Fruit fly (Drosophila melanogaster) whole organism, embryonic: ENCODE data around the gene CG43880.
A peak's percentile ranks its signal among the peaks of the same experiment; 100 is the strongest.

ENCODE experiments used
- CG10274 ChIP-seq: fragments of 200-800 bp; sonication (Bioruptor generic); optimal IDR thresholded peaks from 3 replicates; lab custom pipeline; 2017; ENCODE audit warnings: missing biosample characterization, mild to moderate bottlenecking, missing genetic modification characterization
- CG10543 ChIP-seq: fragments of 200-800 bp; sonication (Bioruptor generic); optimal IDR thresholded peaks from 3 replicates; lab custom pipeline; 2017; ENCODE audit warnings: missing biosample characterization, mild to moderate bottlenecking, missing genetic modification characterization, moderate library complexity
- CG11695 ChIP-seq: fragments of 200-800 bp; sonication (Bioruptor generic); IDR thresholded peaks from 3 replicates; pipeline ENCODE4 v1.3.6; 2022; ENCODE audit warnings: missing biosample characterization, missing genetic modification characterization
- CG13894 ChIP-seq: fragments of 200-800 bp; sonication (Bioruptor generic); optimal IDR thresholded peaks from 3 replicates; lab custom pipeline; 2018; ENCODE audit warnings: missing biosample characterization, mild to moderate bottlenecking, missing genetic modification characterization, moderate library complexity
- CG17568 ChIP-seq: fragments of 200-800 bp; sonication (Bioruptor generic); optimal IDR thresholded peaks from 2 replicates; lab custom pipeline; 2018; ENCODE audit warnings: missing biosample characterization, mild to moderate bottlenecking, missing genetic modification characterization, moderate library complexity
- CG18599 ChIP-seq: fragments of 200-800 bp; sonication (Bioruptor generic); optimal IDR thresholded peaks from 3 replicates; lab custom pipeline; 2017; ENCODE audit warnings: missing biosample characterization, missing genetic modification characterization, mild to moderate bottlenecking, moderate library complexity, missing genetic modification reagents
- CG2678 ChIP-seq: fragments of 200-800 bp; sonication (Bioruptor generic); optimal IDR thresholded peaks from 3 replicates; lab custom pipeline; 2019; ENCODE audit warnings: missing biosample characterization, mild to moderate bottlenecking, missing genetic modification characterization, moderate library complexity
- CG30403 ChIP-seq: fragments of 200-800 bp; sonication (Bioruptor generic); optimal IDR thresholded peaks from 3 replicates; lab custom pipeline; 2016; ENCODE audit warnings: missing biosample characterization, missing genetic modification characterization
- CG3065 ChIP-seq: fragments of 200-800 bp; sonication (Bioruptor generic); optimal IDR thresholded peaks from 2 replicates; lab custom pipeline; 2016; ENCODE audit warnings: missing biosample characterization, missing genetic modification characterization
- CG34376 ChIP-seq: fragments of 200-800 bp; sonication (Bioruptor generic); optimal IDR thresholded peaks from 2 replicates; lab custom pipeline; 2018; ENCODE audit warnings: missing biosample characterization, mild to moderate bottlenecking, missing genetic modification characterization
- CG7372 ChIP-seq: fragments of 200-800 bp; sonication (Bioruptor generic); IDR thresholded peaks from 2 replicates; pipeline ENCODE4 v1.3.6; 2022; ENCODE audit warnings: missing biosample characterization, missing genetic modification characterization
- CG8089 ChIP-seq: fragments of 200-800 bp; sonication (Bioruptor generic); optimal IDR thresholded peaks from 3 replicates; lab custom pipeline; 2016; ENCODE audit warnings: missing biosample characterization, missing genetic modification characterization
- CG8290 ChIP-seq, 3 experiments: fragments of 200-800 bp; sonication (Bioruptor generic); optimal IDR thresholded peaks; 2 replicates each; lab custom pipeline; 2016 to 2019; ENCODE audit warnings: missing biosample characterization in 3 of 3, missing genetic modification characterization in 3 of 3, mild to moderate bottlenecking in 2 of 3, moderate library complexity in 1 of 3
- CG9817 ChIP-seq: fragments of 200-800 bp; sonication (Bioruptor generic); optimal IDR thresholded peaks from 2 replicates; lab custom pipeline; 2018; ENCODE audit warnings: missing biosample characterization, mild to moderate bottlenecking, missing genetic modification characterization, moderate library complexity
- Chrac-16 ChIP-seq: fragments of 200-800 bp; sonication (Bioruptor generic); optimal IDR thresholded peaks from 3 replicates; lab custom pipeline; 2016; ENCODE audit warnings: missing biosample characterization, missing genetic modification characterization
- Fer1 ChIP-seq: fragments of 200-800 bp; sonication (Bioruptor generic); optimal IDR thresholded peaks from 2 replicates; lab custom pipeline; 2017; ENCODE audit warnings: missing biosample characterization, mild to moderate bottlenecking, missing genetic modification characterization
- GATAe ChIP-seq: fragments of 200-800 bp; sonication (Bioruptor generic); conservative IDR thresholded peaks from 2 replicates; pipeline ENCODE4 v1.3.6; 2022; ENCODE audit warnings: missing biosample characterization, missing genetic modification characterization
- HLH4C ChIP-seq: fragments of 200-800 bp; sonication (Bioruptor generic); IDR thresholded peaks from 3 replicates; pipeline ENCODE4 v1.3.6; 2022; ENCODE audit warnings: missing biosample characterization, missing genetic modification characterization; ENCODE audit not compliant: partially characterized antibody
- Med ChIP-seq: fragments of 200-800 bp; sonication (Bioruptor generic); peaks from one replicate; lab custom pipeline; 2016; ENCODE audit warnings: missing biosample characterization, missing genetic modification characterization, mild to moderate bottlenecking, inconsistent platforms, moderate library complexity
- Mrtf ChIP-seq: fragments of 200-800 bp; sonication (Bioruptor generic); IDR thresholded peaks from 3 replicates; pipeline ENCODE4 v1.3.6; 2022; ENCODE audit warnings: missing biosample characterization, missing genetic modification characterization
- Nf-YB ChIP-seq: fragments of 200-800 bp; sonication (Bioruptor generic); optimal IDR thresholded peaks from 3 replicates; lab custom pipeline; 2019; ENCODE audit warnings: missing biosample characterization, mild to moderate bottlenecking, missing genetic modification characterization, moderate library complexity
- Pdp1 ChIP-seq, 2 experiments: fragments of 200-800 bp; sonication (Bioruptor generic); optimal IDR thresholded peaks; 3 replicates each; lab custom pipeline; 2016; ENCODE audit warnings: missing biosample characterization in 2 of 2, missing genetic modification characterization in 2 of 2, mild to moderate bottlenecking in 1 of 2, moderate library complexity in 1 of 2
- Vsx1 ChIP-seq: fragments of 200-800 bp; sonication (Bioruptor generic); optimal IDR thresholded peaks from 2 replicates; lab custom pipeline; 2017; ENCODE audit warnings: missing biosample characterization, mild to moderate bottlenecking, missing genetic modification characterization, missing genetic modification reagents
- corto ChIP-seq: fragments of 200-800 bp; sonication (Bioruptor generic); optimal IDR thresholded peaks from 2 replicates; lab custom pipeline; 2016; ENCODE audit warnings: missing biosample characterization, mild to moderate bottlenecking, missing genetic modification characterization, moderate library complexity
- da ChIP-seq: fragments of 200-800 bp; sonication (Bioruptor generic); optimal IDR thresholded peaks from 2 replicates; lab custom pipeline; 2016; ENCODE audit warnings: missing biosample characterization, missing genetic modification characterization
- exex ChIP-seq: fragments of 200-800 bp; sonication (Bioruptor generic); optimal IDR thresholded peaks from 4 replicates; lab custom pipeline; 2018; ENCODE audit warnings: missing biosample characterization, mild to moderate bottlenecking, missing genetic modification characterization, moderate library complexity
- gcm2 ChIP-seq: fragments of 200-800 bp; sonication (Bioruptor generic); optimal IDR thresholded peaks from 2 replicates; lab custom pipeline; 2016; ENCODE audit warnings: missing biosample characterization, missing genetic modification characterization
- grn ChIP-seq: fragments of 200-800 bp; sonication (Bioruptor generic); optimal IDR thresholded peaks from 3 replicates; lab custom pipeline; 2017; ENCODE audit warnings: missing biosample characterization, missing genetic modification characterization
- gro ChIP-seq: fragments of 200-800 bp; sonication (Bioruptor generic); optimal IDR thresholded peaks from 2 replicates; lab custom pipeline; 2016; ENCODE audit warnings: missing biosample characterization, missing genetic modification characterization
- jing ChIP-seq: fragments of 200-800 bp; sonication (Bioruptor generic); optimal IDR thresholded peaks from 2 replicates; lab custom pipeline; 2018; ENCODE audit warnings: missing biosample characterization, mild to moderate bottlenecking, missing genetic modification characterization
- knrl ChIP-seq: fragments of 200-800 bp; sonication (Bioruptor generic); IDR thresholded peaks from 3 replicates; pipeline ENCODE4 v1.3.6; 2022; ENCODE audit warnings: missing biosample characterization, missing genetic modification characterization; ENCODE audit not compliant: partially characterized antibody
- lbe ChIP-seq: fragments of 200-800 bp; sonication (Bioruptor generic); optimal IDR thresholded peaks from 2 replicates; lab custom pipeline; 2016; ENCODE audit warnings: missing biosample characterization, mild to moderate bottlenecking, missing genetic modification characterization
- mirr ChIP-seq: fragments of 200-800 bp; sonication (Bioruptor generic); optimal IDR thresholded peaks from 3 replicates; lab custom pipeline; 2018; ENCODE audit warnings: missing biosample characterization, mild to moderate bottlenecking, missing genetic modification characterization
- rib ChIP-seq: fragments of 200-800 bp; sonication (Bioruptor generic); IDR thresholded peaks from 2 replicates; pipeline ENCODE4 v1.3.6; 2022; ENCODE audit warnings: missing biosample characterization, missing genetic modification characterization
- sd ChIP-seq: fragments of 200-800 bp; sonication (Bioruptor generic); optimal IDR thresholded peaks from 3 replicates; lab custom pipeline; 2018; ENCODE audit warnings: missing biosample characterization, mild to moderate bottlenecking, missing genetic modification characterization, moderate library complexity
- sug ChIP-seq: fragments of 200-800 bp; optimal IDR thresholded peaks from 2 replicates; lab custom pipeline; 2019; ENCODE audit warnings: missing biosample characterization, mild to moderate bottlenecking, missing genetic modification characterization, moderate library complexity
- tna ChIP-seq: fragments of 200-800 bp; sonication (Bioruptor generic); IDR thresholded peaks from 2 replicates; pipeline ENCODE4 v1.3.6; 2022; ENCODE audit warnings: missing biosample characterization, missing genetic modification characterization; ENCODE audit not compliant: partially characterized antibody
- ttk ChIP-seq: fragments of 200-800 bp; sonication (Bioruptor generic); IDR thresholded peaks from 2 replicates; pipeline ENCODE4 v2.1.2; 2022; ENCODE audit warnings: missing biosample characterization, missing genetic modification characterization

CG43880 gene

DNA sequence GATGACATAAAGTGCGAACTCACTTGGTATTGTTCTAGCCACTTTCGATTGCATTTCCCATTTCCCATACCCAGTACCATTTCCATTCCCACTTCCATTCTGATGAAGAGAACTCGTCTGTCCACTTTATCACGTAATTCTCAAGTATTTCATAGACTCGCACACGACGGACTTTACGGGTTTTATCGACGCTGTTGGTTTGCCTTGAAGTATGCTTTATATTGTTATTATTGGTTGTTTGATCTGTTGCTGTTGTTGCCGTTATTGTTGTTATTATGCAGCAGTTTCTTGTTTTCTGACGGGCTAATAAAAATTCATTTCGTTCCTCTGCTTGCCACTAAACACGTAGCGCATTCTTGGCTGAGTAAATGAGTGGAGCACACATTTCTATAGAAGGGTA is 6.4 kb upstream of the CG43880 start (continued):
- TF ChIP-seq CG8290 (GFP tag; optimal IDR thresholded peaks at IDR 0.05; lab: Kevin White, UChicago) (peak; percentile 91), CG8290 (tag; optimal IDR thresholded peaks at IDR 0.05; lab: Kevin White, UChicago) (peak in 1 of 2 experiments; percentile 45), CG3065 (GFP tag; lab: Kevin White, UChicago) (no peak), CG11695 (no peak), CG18599 (no peak), CG10274 (peak; percentile 13)
- TF ChIP-seq, all 482 proteins: peak for 8

DNA sequence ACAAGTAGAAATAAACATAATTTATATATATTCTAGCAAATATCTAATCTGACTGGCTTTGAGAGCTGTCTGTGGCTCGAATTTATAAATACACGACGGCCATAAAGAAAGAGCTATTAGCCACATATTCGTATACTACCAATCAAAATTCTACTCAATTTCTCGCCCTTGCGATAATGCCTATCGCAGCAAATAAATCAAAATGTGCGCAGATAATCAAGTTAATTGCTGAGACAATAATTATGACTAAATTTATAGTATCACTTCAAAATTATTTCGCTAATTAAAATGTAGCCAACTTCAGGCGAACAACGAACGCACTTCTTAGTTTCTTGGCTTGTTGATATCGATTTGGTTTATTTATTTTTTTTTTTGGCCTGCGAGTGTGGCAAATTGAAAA is 5.7 kb upstream of the CG43880 start:
- TF ChIP-seq mirr (GFP tag; lab: Kevin White, UChicago) (peak; percentile 95), CG13894 (peak; percentile 7), Chrac-16 (no peak), CG30403 (GFP tag; lab: Kevin White, UChicago) (no peak), exex (tag; lab: Kevin White, UChicago) (peak; percentile 100), Vsx1 (GFP tag; lab: Kevin White, UChicago) (peak; percentile 66), CG10543 (GFP tag; lab: Kevin White, UChicago) (peak; percentile 10), sug (tag; lab: Kevin White, UChicago) (peak; percentile 56), CG34376 (GFP tag; lab: Kevin White, UChicago) (peak; percentile 90), CG2678 (tag; lab: Kevin White, UChicago) (peak; percentile 10), Nf-YB (GFP tag; lab: Kevin White, UChicago) (peak; percentile 43), Pdp1 (GFP tag; optimal IDR thresholded peaks at IDR 0.05; lab: Kevin White, UChicago) (no peak), knrl (GFP tag; lab: Robert Waterston, UW) (no peak), ttk (no peak), GATAe (GFP tag; lab: Robert Waterston, UW) (0 out of 2 replicates have a peak, but pooled peaks have one; percentile 16), grn (GFP tag; lab: Kevin White, UChicago) (peak; percentile 89), CG18599 (peak; percentile 65), CG9817 (tag; lab: Kevin White, UChicago) (no peak), lbe (GFP tag; lab: Kevin White, UChicago) (peak; percentile 16), sd (tag; lab: Kevin White, UChicago) (peak; percentile 65), CG8089 (GFP tag; lab: Kevin White, UChicago) (no peak), gro (GFP tag; lab: Kevin White, UChicago) (peak; percentile 79), corto (GFP tag; lab: Kevin White, UChicago) (peak; percentile 23), CG17568 (GFP tag; lab: Kevin White, UChicago) (peak; percentile 10), gcm2 (no peak)

dm6 chr3L:7949778-7950177 is 3.7 kb upstream of the CG43880 start:
- TF ChIP-seq gcm2 (no peak), exex (tag; lab: Kevin White, UChicago) (peak; percentile 85), HLH4C (GFP tag; lab: Robert Waterston, UW) (no peak), CG7372 (GFP tag; lab: Robert Waterston, UW) (peak; percentile 51; the same call in 1 of the 2 replicates), da (GFP tag; lab: Kevin White, UChicago) (no peak), jing (GFP tag; lab: Kevin White, UChicago) (no peak), Mrtf (GFP tag; lab: Robert Waterston, UW) (no peak), Med (GFP tag; lab: Kevin White, UChicago) (peak; percentile 17), tna (GFP tag; lab: Robert Waterston, UW) (no peak), rib (GFP tag; lab: Robert Waterston, UW) (no peak), Fer1 (GFP tag; lab: Kevin White, UChicago) (no peak)
